Worm (Caenorhabditis elegans): Measurements from ENCODE around the gene klp-13.

The klp-13 gene

ce11 chrX:5984581-5985039 is at the start of gene klp-13:
Gene klp-13 (plus strand): TSS chrX:5984989.
- no peak for TF ChIP-seq ets-7 (tag; optimal IDR thresholded peaks at IDR 0.05)
- no peak for TF ChIP-seq B0310.2 (tag; optimal IDR thresholded peaks at IDR 0.05)
- TF ChIP-seq tbx-11 (GFP tag; IDR thresholded peaks at IDR 0.05): peak; percentile 39; the same call in 1 of the 2 replicates
- no peak; the same call in 1 of the 2 replicates for TF ChIP-seq pes-1 (GFP tag; IDR thresholded peaks at IDR 0.05)
- peak; percentile 75 for TF ChIP-seq aly-1 (tag; optimal IDR thresholded peaks at IDR 0.05)
- TF ChIP-seq ama-1 (optimal IDR thresholded peaks at IDR 0.05): no peak
- TF ChIP-seq sea-1 (GFP tag; conservative IDR thresholded peaks at IDR 0.05): no peak
- peak; percentile 85 for TF ChIP-seq hmg-4 (GFP tag; optimal IDR thresholded peaks at IDR 0.05)
- no peak for TF ChIP-seq flt-1 (GFP tag; IDR thresholded peaks at IDR 0.05)
- no peak for TF ChIP-seq tra-4 (tag; optimal IDR thresholded peaks at IDR 0.05)
- TF ChIP-seq ceh-13 (GFP tag; optimal IDR thresholded peaks at IDR 0.05): no peak
- TF ChIP-seq ceh-36 (tag; optimal IDR thresholded peaks at IDR 0.05): no peak
- no peak for TF ChIP-seq hmbx-1 (tag; optimal IDR thresholded peaks at IDR 0.05)
- TF ChIP-seq scrt-1 (GFP tag; IDR thresholded peaks at IDR 0.05): no peak
- TF ChIP-seq hnd-1 (tag; optimal IDR thresholded peaks at IDR 0.05): no peak
- peak; percentile 31 for TF ChIP-seq F13C5.2 (tag; optimal IDR thresholded peaks at IDR 0.05)
- no peak for TF ChIP-seq tbx-37 (GFP tag; conservative IDR thresholded peaks at IDR 0.05)

DNA sequence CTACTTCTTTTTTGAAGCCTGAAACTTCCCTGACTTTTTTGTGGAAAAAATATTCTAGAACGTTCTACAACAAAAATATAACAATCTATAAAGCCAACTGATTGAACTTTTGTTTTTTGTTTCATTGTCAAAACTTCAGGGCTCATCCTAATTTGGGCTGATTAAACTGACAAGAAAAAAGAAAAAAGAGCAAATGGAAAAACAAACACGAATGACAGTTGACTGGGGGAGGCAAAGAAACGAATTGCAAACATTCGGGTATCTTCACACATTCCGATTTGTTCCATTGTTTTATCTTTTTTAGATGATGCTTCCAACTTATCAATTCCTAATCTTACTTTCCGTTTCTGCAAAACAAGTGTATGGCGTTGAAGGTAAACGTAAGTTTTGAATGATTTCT is 49.3 kb upstream of the klp-13 start, which contains the start of gene C46F4.3:
Gene C46F4.3 (plus strand): TSS at position 301 of the 400 bp plus-strand sequence.
- no peak for TF ChIP-seq ceh-36 (tag; optimal IDR thresholded peaks at IDR 0.05)
- no peak for TF ChIP-seq B0310.2 (tag; optimal IDR thresholded peaks at IDR 0.05)
- no peak for TF ChIP-seq tra-4 (tag; optimal IDR thresholded peaks at IDR 0.05)
- TF ChIP-seq tbx-37 (GFP tag; conservative IDR thresholded peaks at IDR 0.05): no peak
- no peak for TF ChIP-seq F13C5.2 (tag; optimal IDR thresholded peaks at IDR 0.05)
- TF ChIP-seq scrt-1 (GFP tag; IDR thresholded peaks at IDR 0.05): no peak

DNA sequence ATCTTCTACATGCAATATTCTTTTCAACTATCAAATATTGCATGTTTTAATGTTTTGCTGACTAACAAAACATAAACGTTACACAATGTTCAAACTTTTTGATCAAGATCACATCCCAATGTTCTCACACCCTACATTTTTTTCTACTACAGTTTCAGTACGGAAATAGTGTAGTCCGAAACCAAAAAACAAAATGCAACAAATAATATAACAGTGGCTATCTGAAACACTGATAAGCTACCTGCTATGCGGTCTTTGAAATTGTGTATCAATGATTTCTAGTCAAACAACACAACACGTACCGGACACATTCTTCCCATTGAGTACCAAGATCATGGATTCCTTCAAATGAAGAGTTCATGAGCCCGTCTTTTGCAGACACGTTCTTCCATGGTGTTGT is 43.5 kb upstream of the klp-13 start:
- TF ChIP-seq sea-1 (GFP tag; conservative IDR thresholded peaks at IDR 0.05): no peak
- no peak for TF ChIP-seq aly-1 (tag; optimal IDR thresholded peaks at IDR 0.05)

DNA sequence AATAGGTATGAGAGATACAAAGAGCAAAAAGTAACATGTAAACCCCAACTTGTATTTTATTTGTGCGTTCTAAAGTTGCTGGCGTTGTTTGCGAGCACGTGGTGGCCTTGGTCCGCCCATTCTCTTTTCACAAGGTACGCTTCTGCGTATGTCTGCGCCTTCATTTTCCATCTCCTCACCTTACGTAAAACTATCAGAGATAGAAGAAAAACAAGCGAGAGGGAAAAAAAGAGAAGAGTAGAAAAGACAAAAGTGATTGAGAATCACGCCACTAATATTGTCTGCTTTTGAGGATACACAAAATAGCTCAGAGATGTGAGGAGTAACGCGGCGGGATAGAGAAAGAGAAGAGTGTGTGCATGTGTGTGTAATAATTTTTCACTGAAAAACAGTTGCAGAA is 42.6 kb upstream of the klp-13 start:
- TF ChIP-seq pes-1 (GFP tag; IDR thresholded peaks at IDR 0.05): no peak
- TF ChIP-seq ets-7 (tag; optimal IDR thresholded peaks at IDR 0.05): no peak
- TF ChIP-seq ama-1 (optimal IDR thresholded peaks at IDR 0.05): no peak
- TF ChIP-seq tbx-11 (GFP tag; IDR thresholded peaks at IDR 0.05): no peak
- TF ChIP-seq scrt-1 (GFP tag; IDR thresholded peaks at IDR 0.05): no peak
- no peak for TF ChIP-seq F13C5.2 (tag; optimal IDR thresholded peaks at IDR 0.05)
- no peak for TF ChIP-seq tbx-37 (GFP tag; conservative IDR thresholded peaks at IDR 0.05)
- no peak for TF ChIP-seq flt-1 (GFP tag; IDR thresholded peaks at IDR 0.05)

ce11 chrX:5943908-5944307 is 40.9 kb upstream of the klp-13 start:
- no peak for TF ChIP-seq ceh-13 (GFP tag; optimal IDR thresholded peaks at IDR 0.05)
- no peak for TF ChIP-seq ets-7 (tag; optimal IDR thresholded peaks at IDR 0.05)
- no peak for TF ChIP-seq B0310.2 (tag; optimal IDR thresholded peaks at IDR 0.05)
- TF ChIP-seq ama-1 (optimal IDR thresholded peaks at IDR 0.05): no peak
- no peak for TF ChIP-seq scrt-1 (GFP tag; IDR thresholded peaks at IDR 0.05)
- TF ChIP-seq ceh-36 (tag; optimal IDR thresholded peaks at IDR 0.05): no peak
- TF ChIP-seq hnd-1 (tag; optimal IDR thresholded peaks at IDR 0.05): no peak
- TF ChIP-seq tbx-37 (GFP tag; conservative IDR thresholded peaks at IDR 0.05): no peak
- TF ChIP-seq hmbx-1 (tag; optimal IDR thresholded peaks at IDR 0.05): no peak
- no peak for TF ChIP-seq pes-1 (GFP tag; IDR thresholded peaks at IDR 0.05)
- TF ChIP-seq aly-1 (tag; optimal IDR thresholded peaks at IDR 0.05): no peak
- TF ChIP-seq tra-4 (tag; optimal IDR thresholded peaks at IDR 0.05): no peak

DNA sequence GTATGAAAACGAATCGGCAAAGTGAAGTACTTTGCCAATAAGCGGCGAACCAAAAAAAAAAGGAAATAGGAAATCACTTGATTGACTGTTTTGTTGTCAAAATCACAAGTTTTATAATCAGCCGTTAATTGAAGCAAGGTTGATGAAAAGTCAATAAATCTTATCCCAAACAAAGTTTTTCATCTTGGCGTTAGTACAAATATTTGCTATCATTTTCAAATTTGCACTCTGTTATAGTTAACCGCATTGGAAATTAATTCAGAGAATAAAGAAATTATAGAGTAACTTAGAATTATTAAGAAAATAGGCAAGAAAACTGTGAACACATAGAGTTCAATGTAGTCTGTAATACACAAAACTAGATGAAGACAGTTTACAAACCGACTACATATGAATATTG is 40.3 kb upstream of the klp-13 start, which contains the start of gene acs-17:
Gene acs-17 (minus strand): TSS at position 23 of the 400 bp plus-strand sequence.
- no peak for TF ChIP-seq hmg-4 (GFP tag; optimal IDR thresholded peaks at IDR 0.05)
- no peak for TF ChIP-seq hmbx-1 (tag; optimal IDR thresholded peaks at IDR 0.05)
- TF ChIP-seq B0310.2 (tag; optimal IDR thresholded peaks at IDR 0.05): no peak
- TF ChIP-seq tra-4 (tag; optimal IDR thresholded peaks at IDR 0.05): no peak
- TF ChIP-seq F13C5.2 (tag; optimal IDR thresholded peaks at IDR 0.05): no peak
- no peak for TF ChIP-seq ceh-13 (GFP tag; optimal IDR thresholded peaks at IDR 0.05)
- TF ChIP-seq ceh-36 (tag; optimal IDR thresholded peaks at IDR 0.05): no peak
- no peak for TF ChIP-seq ets-7 (tag; optimal IDR thresholded peaks at IDR 0.05)
- no peak for TF ChIP-seq hnd-1 (tag; optimal IDR thresholded peaks at IDR 0.05)
- no peak for TF ChIP-seq pes-1 (GFP tag; IDR thresholded peaks at IDR 0.05)
- no peak for TF ChIP-seq tbx-11 (GFP tag; IDR thresholded peaks at IDR 0.05)
- TF ChIP-seq scrt-1 (GFP tag; IDR thresholded peaks at IDR 0.05): no peak
- TF ChIP-seq sea-1 (GFP tag; conservative IDR thresholded peaks at IDR 0.05): no peak
- TF ChIP-seq tbx-37 (GFP tag; conservative IDR thresholded peaks at IDR 0.05): no peak
- TF ChIP-seq aly-1 (tag; optimal IDR thresholded peaks at IDR 0.05): no peak
- no peak for TF ChIP-seq ama-1 (optimal IDR thresholded peaks at IDR 0.05)
- TF ChIP-seq flt-1 (GFP tag; IDR thresholded peaks at IDR 0.05): no peak

- no peak for TF ChIP-seq tbx-37 (GFP tag; conservative IDR thresholded peaks at IDR 0.05)
Measured at ce11 chrX:5948769-5949168, 36.0 kb upstream of the klp-13 start, which contains the start of gene mig-23. Gene mig-23 (minus strand): TSS chrX:5948869.

ce11 chrX:5953174-5953573 is 31.6 kb upstream of the klp-13 start, which contains the start of the genes R07E4.5 and R07E4.3:
Gene R07E4.5 (minus strand): TSS chrX:5953174.
Gene R07E4.3 (plus strand): TSS chrX:5953458.
- TF ChIP-seq pes-1 (GFP tag; IDR thresholded peaks at IDR 0.05) (0 out of 2 replicates have a peak, but pooled peaks have one; percentile 42), F13C5.2 (tag; optimal IDR thresholded peaks at IDR 0.05) (peak; percentile 69), aly-1 (tag; optimal IDR thresholded peaks at IDR 0.05) (no peak)

All from whole organism, early embryonic.